Worm (Caenorhabditis elegans): ENCODE results near the gene drh-1.

drh-1 gene

DNA sequence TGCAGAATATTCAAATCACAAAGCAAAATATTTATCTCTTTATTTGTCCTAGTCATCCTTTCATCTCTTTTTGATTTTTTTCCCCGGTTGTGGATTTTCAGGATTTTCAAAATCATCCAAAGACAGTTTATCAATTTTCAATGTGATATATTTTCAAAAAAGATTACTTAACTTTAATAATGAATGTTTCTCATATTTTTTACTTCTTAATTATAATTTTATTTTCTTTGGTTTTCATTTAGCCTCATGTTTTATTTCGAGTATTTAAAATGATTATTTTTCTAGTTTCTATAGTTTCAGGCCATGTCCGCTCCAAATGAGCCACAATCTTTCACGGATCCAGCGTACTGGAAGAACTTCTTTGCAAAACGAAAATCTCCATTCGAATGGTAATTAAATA lies 21.6 kb upstream of the drh-1 start, which contains the start of gene metl-13:
Gene metl-13, plus strand, starts transcription at position 301 of the 400 bp plus-strand sequence.
- TF ChIP-seq Y75B8A.6 (GFP tag; IDR thresholded peaks at IDR 0.05) (no peak), daf-19 (GFP tag; conservative IDR thresholded peaks at IDR 0.05) (no peak), madf-5 (GFP tag; IDR thresholded peaks at IDR 0.05) (no peak), dmd-9 (GFP tag; IDR thresholded peaks at IDR 0.05) (no peak), lin-38 (GFP tag; IDR thresholded peaks at IDR 0.05) (0 out of 2 replicates have a peak, but pooled peaks have one; percentile 24)

DNA sequence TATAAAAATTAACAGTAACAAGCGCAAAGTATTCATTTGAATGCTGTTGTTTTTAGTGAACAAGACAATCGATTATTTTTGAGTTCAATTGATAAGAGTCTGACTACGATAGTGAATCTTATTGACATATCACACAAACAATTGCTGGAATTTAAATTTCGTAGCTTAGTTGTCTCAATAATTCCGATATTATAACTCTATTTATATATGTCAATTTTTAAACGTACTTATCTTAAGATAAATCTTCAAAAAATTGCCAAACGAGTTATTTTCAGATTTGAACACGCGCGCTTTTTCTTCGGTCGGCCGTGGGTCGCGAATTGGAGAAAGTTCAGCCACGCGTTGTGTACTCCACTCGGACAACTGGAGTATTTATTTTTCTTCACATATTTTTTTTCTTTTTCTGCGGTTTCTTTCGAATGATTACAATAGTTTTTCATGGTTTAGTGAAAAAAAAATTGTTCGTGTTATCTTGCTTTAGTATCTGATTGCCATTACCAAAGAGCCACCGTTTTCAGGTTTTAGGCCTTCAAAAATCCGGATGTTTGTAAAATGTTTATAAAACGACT lies 18.6 kb upstream of the drh-1 start, which contains the start of the genes cest-5.1 and C01B10.9:
Gene cest-5.1, minus strand, starts transcription at position 51 of the 569 bp plus-strand sequence.
Gene C01B10.9, plus strand, starts transcription at position 519 of the 569 bp plus-strand sequence.
- TF ChIP-seq ZK337.2 (GFP tag; IDR thresholded peaks at IDR 0.05) (peak; percentile 86), unc-130 (GFP tag; optimal IDR thresholded peaks at IDR 0.05) (peak; percentile 88), mdl-1 (tag; optimal IDR thresholded peaks at IDR 0.05) (no peak), zip-2 (tag; optimal IDR thresholded peaks at IDR 0.05) (peak; percentile 4), dmd-6 (GFP tag; IDR thresholded peaks at IDR 0.05) (peak; percentile 63), nhr-48 (tag; optimal IDR thresholded peaks at IDR 0.05) (no peak), ceh-44 (GFP tag; IDR thresholded peaks at IDR 0.05) (peak; percentile 33; the same call in 1 of the 2 replicates), snpc-4 (tag; optimal IDR thresholded peaks at IDR 0.05) (peak; percentile 12), lin-13 (GFP tag; optimal IDR thresholded peaks at IDR 0.05) (no peak), rbr-2 (tag; optimal IDR thresholded peaks at IDR 0.05) (peak; percentile 30), F26F4.8 (GFP tag; conservative IDR thresholded peaks at IDR 0.05) (no peak), T20F7.1 (GFP tag; optimal IDR thresholded peaks at IDR 0.05) (peak; percentile 15), lsy-2 (tag; optimal IDR thresholded peaks at IDR 0.05) (peak in 1 of 2 experiments; percentile 79), hif-1 (tag; optimal IDR thresholded peaks at IDR 0.05) (peak in 1 of 2 experiments; percentile 90), nhr-28 (tag; optimal IDR thresholded peaks at IDR 0.05) (peak; percentile 31), nhr-102 (tag; optimal IDR thresholded peaks at IDR 0.05) (peak; percentile 33), daf-16 (GFP tag; optimal IDR thresholded peaks at IDR 0.05) (peak in 1 of 2 experiments; percentile 7), daf-16 (tag; optimal IDR thresholded peaks at IDR 0.05) (peak; percentile 59), madf-9 (GFP tag; conservative IDR thresholded peaks at IDR 0.05) (0 out of 2 replicates have a peak, but pooled peaks have one; percentile 31), lin-38 (GFP tag; IDR thresholded peaks at IDR 0.05) (peak; percentile 74), hlh-30 (tag; optimal IDR thresholded peaks at IDR 0.05; ENCODE audit: insufficient read depth) (no peak), mes-2 (tag; optimal IDR thresholded peaks at IDR 0.05; ENCODE audit: poor library complexity, severe bottlenecking) (peak; percentile 99), jun-1 (tag; optimal IDR thresholded peaks at IDR 0.05) (no peak), snpc-1.2 (GFP tag; IDR thresholded peaks at IDR 0.05) (peak; percentile 90), dpl-1 (GFP tag; optimal IDR thresholded peaks at IDR 0.05) (peak; percentile 95), dve-1 (tag; optimal IDR thresholded peaks at IDR 0.05; ENCODE audit: insufficient read depth) (peak; percentile 49), daf-12 (tag; optimal IDR thresholded peaks at IDR 0.05) (no peak), php-3 (GFP tag; IDR thresholded peaks at IDR 0.05) (no peak), duxl-1 (tag; optimal IDR thresholded peaks at IDR 0.05; ENCODE audit: poor library complexity) (peak; percentile 41)

DNA sequence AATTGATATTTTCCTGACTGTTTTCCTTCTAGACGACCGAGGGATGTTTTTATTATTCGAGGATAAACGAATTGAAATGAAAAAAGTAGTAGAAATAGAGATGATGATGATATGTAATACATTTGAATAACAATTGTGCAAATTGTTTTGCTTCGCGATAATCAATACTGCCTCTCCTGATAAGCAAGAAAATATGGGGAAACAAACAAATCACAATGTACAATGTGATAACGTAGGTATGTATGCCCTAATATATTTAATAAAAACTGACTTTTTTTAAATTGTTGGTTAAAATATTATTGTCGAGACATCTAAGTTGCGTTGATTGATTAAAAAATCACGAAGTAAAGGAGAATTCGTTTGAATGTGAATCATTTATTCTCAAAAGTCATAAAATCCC lies 14.6 kb upstream of the drh-1 start, which contains the start of gene cest-5.2:
Gene cest-5.2, minus strand, starts transcription at position 128 of the 400 bp plus-strand sequence.
- TF ChIP-seq daf-12 (tag; optimal IDR thresholded peaks at IDR 0.05) (no peak), daf-16 (GFP tag; optimal IDR thresholded peaks at IDR 0.05) (no peak), daf-16 (tag; optimal IDR thresholded peaks at IDR 0.05) (peak; percentile 81), dve-1 (tag; optimal IDR thresholded peaks at IDR 0.05; ENCODE audit: insufficient read depth) (peak; percentile 51), F26F4.8 (GFP tag; conservative IDR thresholded peaks at IDR 0.05) (no peak), nhr-102 (tag; optimal IDR thresholded peaks at IDR 0.05) (peak; percentile 5), nhr-28 (tag; optimal IDR thresholded peaks at IDR 0.05) (peak; percentile 54), pqm-1 (tag; optimal IDR thresholded peaks at IDR 0.05) (peak; percentile 68), F37D6.2 (tag; optimal IDR thresholded peaks at IDR 0.05) (no peak)

Measured in whole organism, L4 larva.